Worm (Caenorhabditis elegans): Measurements from ENCODE around the gene ssu-2.

The ssu-2 gene

DNA sequence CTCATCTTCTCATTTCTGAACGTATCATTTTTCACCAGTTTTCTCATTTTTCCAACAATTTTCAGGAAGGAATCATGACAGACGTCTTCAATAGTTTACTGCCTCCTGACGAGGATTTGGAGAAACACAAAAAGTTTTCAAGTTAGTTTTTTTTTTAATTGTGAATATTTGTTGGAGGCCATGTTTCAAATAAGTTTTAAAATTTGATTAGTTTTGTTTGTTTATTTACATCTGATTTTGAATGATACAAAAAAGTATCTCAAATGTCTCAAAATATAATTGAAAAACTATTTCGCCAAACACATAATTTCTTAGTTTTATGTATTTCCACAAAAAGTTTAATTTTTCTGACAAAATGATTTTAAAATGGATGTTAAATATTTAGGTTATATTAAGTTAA lies at the start of gene ssu-2:
ssu-2 (plus strand) TSS at position 59 of the 400 bp plus-strand sequence.
- TF ChIP-seq ceh-6 (GFP tag; optimal IDR thresholded peaks at IDR 0.05): no peak
- TF ChIP-seq C38D4.7 (GFP tag; optimal IDR thresholded peaks at IDR 0.05): no peak
- no peak for TF ChIP-seq ceh-19 (GFP tag; optimal IDR thresholded peaks at IDR 0.05)
- TF ChIP-seq ceh-22 (tag; optimal IDR thresholded peaks at IDR 0.05): no peak
- TF ChIP-seq sox-2 (GFP tag; IDR thresholded peaks at IDR 0.05): no peak
- TF ChIP-seq pag-3 (tag; optimal IDR thresholded peaks at IDR 0.05; ENCODE audit: borderline replicate concordance): no peak
- TF ChIP-seq K02D7.2 (tag; optimal IDR thresholded peaks at IDR 0.05): no peak
- no peak for TF ChIP-seq dve-1 (tag; optimal IDR thresholded peaks at IDR 0.05)
- TF ChIP-seq ztf-16 (tag; optimal IDR thresholded peaks at IDR 0.05): no peak
- TF ChIP-seq pha-4 (tag; optimal IDR thresholded peaks at IDR 0.05): no peak
- no peak for TF ChIP-seq pha-2 (tag; optimal IDR thresholded peaks at IDR 0.05)
- TF ChIP-seq ttx-3 (tag; optimal IDR thresholded peaks at IDR 0.05): no peak
- TF ChIP-seq elt-2 (tag; optimal IDR thresholded peaks at IDR 0.05): no peak
- no peak for TF ChIP-seq syd-9 (tag; optimal IDR thresholded peaks at IDR 0.05)

DNA sequence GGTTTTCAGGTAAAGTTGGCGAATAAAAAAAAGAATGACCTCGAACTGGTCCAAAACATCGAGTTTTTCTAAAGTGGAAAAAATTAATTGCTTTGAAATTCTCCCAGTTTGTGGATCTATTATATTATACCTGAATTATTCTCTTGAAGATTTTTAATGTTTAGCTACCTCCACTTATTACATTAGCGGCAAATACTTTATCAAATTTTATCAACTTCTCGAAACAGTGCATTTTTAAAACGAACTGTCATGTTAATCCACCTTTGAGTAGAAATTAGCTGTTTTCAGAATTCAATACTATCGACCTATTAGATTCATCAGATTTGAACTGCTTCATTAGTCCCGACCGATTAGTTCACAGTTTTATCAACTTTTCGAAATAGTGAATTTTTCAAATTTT lies 43.0 kb upstream of the ssu-2 start:
- no peak for TF ChIP-seq unc-3 (GFP tag; conservative IDR thresholded peaks at IDR 0.05)
- no peak for TF ChIP-seq unc-3 (tag; optimal IDR thresholded peaks at IDR 0.05)
- no peak for TF ChIP-seq gmeb-2 (tag; optimal IDR thresholded peaks at IDR 0.05)
- no peak for TF ChIP-seq odd-2 (tag; optimal IDR thresholded peaks at IDR 0.05)
- no peak for TF ChIP-seq hlh-13 (GFP tag; optimal IDR thresholded peaks at IDR 0.05)
- TF ChIP-seq F13H6.1 (tag; optimal IDR thresholded peaks at IDR 0.05): no peak
- no peak for TF ChIP-seq pros-1 (tag; optimal IDR thresholded peaks at IDR 0.05)

- no peak for TF ChIP-seq unc-3 (GFP tag; conservative IDR thresholded peaks at IDR 0.05)
- TF ChIP-seq unc-3 (tag; optimal IDR thresholded peaks at IDR 0.05): no peak
- no peak for TF ChIP-seq sox-2 (GFP tag; IDR thresholded peaks at IDR 0.05)
Measured at ce11 chrIV:14321655-14322054, 39.4 kb upstream of the ssu-2 start, which contains the start of gene fbxa-126. Gene fbxa-126 (minus strand): TSS chrIV:14321755.

DNA sequence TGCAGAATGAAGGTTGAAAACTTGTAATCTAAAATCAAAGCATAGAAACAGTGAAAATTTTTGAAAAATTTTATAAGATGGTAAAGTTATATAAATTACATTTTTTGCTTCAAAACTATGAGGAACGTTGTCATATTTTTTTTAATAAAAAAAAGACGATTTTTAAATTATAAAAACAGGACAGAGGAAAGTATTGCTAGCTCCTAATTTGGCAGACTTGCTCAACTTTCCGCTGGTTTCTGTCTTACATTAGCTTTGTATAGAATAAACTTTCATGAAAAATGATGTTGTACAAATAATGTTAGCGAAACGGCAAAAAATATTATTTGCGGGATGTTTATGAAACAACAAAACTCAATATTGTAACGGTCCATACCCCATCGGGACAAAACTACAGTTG lies 34.8 kb upstream of the ssu-2 start, which contains the start of gene fbxa-83:
fbxa-83 (minus strand) TSS at position 101 of the 400 bp plus-strand sequence.
- no peak for TF ChIP-seq hlh-15 (tag; optimal IDR thresholded peaks at IDR 0.05)
- no peak for TF ChIP-seq unc-86 (tag; optimal IDR thresholded peaks at IDR 0.05)
- TF ChIP-seq F13H6.1 (tag; optimal IDR thresholded peaks at IDR 0.05): no peak
- TF ChIP-seq ets-4 (tag; optimal IDR thresholded peaks at IDR 0.05): no peak
- TF ChIP-seq sdc-2 (tag; optimal IDR thresholded peaks at IDR 0.05): no peak
- no peak for TF ChIP-seq hlh-8 (tag; optimal IDR thresholded peaks at IDR 0.05)
- no peak for TF ChIP-seq K02D7.2 (tag; optimal IDR thresholded peaks at IDR 0.05)
- TF ChIP-seq ceh-24 (tag; optimal IDR thresholded peaks at IDR 0.05): no peak
- TF ChIP-seq C08G9.2 (tag; optimal IDR thresholded peaks at IDR 0.05): no peak
- no peak for TF ChIP-seq K09A11.1 (tag; optimal IDR thresholded peaks at IDR 0.05; ENCODE audit: insufficient read depth)
- no peak for TF ChIP-seq ceh-18 (tag; optimal IDR thresholded peaks at IDR 0.05)
- TF ChIP-seq ahr-1 (tag; optimal IDR thresholded peaks at IDR 0.05): no peak
- no peak for TF ChIP-seq nhr-11 (tag; optimal IDR thresholded peaks at IDR 0.05)
- no peak for TF ChIP-seq nhr-232 (tag; optimal IDR thresholded peaks at IDR 0.05)
- TF ChIP-seq ceh-45 (GFP tag; IDR thresholded peaks at IDR 0.05): no peak
- TF ChIP-seq ceh-14 (tag; optimal IDR thresholded peaks at IDR 0.05): no peak
- no peak for TF ChIP-seq ceh-48 (tag; optimal IDR thresholded peaks at IDR 0.05)
- no peak for TF ChIP-seq ceh-2 (tag; optimal IDR thresholded peaks at IDR 0.05)
- TF ChIP-seq pha-4 (tag; optimal IDR thresholded peaks at IDR 0.05): no peak
- TF ChIP-seq ceh-31 (tag; optimal IDR thresholded peaks at IDR 0.05): no peak
